Fruit fly (Drosophila melanogaster): ENCODE results near the gene sloth2.

- TF ChIP-seq CG8632 (GFP tag; optimal IDR thresholded peaks at IDR 0.05) (no peak), vri (GFP tag; optimal IDR thresholded peaks at IDR 0.05) (no peak)
Observed at dm6 chrX:7049087-7049486, 37.9 kb downstream of the sloth2 start, which contains the start of gene nullo.
